Worm (Caenorhabditis elegans): ENCODE results near the gene Y47D7A.2.

DNA sequence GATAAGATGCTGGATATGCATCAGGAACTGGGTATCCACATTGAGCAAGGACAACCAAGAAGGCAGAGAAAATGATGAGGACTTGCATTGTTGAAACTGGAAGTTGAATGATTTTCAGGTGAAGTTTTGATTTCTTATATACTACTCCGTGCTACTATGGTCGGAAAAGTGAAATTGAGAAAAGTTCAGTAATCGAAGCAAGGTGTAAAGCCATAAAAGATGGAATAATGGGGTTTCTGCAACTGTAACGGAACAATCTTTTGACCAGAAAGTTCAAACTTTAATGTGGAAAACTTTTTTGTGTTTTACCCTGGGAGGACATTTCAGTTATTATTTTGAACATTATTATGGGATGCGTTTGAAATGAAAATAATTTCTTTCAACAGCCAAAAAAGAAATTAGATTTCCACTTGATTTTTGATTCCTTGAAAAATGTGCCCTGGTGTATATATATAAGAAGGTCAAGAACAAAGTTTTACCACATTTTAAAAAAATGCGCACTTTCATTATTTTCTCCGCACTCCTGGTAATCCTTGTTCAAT lies 3.9 kb downstream of the Y47D7A.2 start, which contains the start of the genes Y47D7A.9 and Y47D7A.19:
- TF ChIP-seq W03F9.2 (tag; optimal IDR thresholded peaks at IDR 0.05) (no peak), him-1 (tag; optimal IDR thresholded peaks at IDR 0.05) (no peak)

All from whole organism, L4/young adult.